Fruit fly (Drosophila melanogaster) Kc167 (cell line): ENCODE measurements around the gene CG8135.

ENCODE experiments used
- Myc ChIP-seq: fragments of >200 bp; optimal IDR thresholded peaks from 2 replicates; lab custom pipeline; 2017; ENCODE audit warnings: missing external identifiers
- ttk ChIP-seq: sonication (Bioruptor generic); optimal IDR thresholded peaks from 2 replicates; lab custom pipeline; 2017; ENCODE audit warnings: missing external identifiers

DNA sequence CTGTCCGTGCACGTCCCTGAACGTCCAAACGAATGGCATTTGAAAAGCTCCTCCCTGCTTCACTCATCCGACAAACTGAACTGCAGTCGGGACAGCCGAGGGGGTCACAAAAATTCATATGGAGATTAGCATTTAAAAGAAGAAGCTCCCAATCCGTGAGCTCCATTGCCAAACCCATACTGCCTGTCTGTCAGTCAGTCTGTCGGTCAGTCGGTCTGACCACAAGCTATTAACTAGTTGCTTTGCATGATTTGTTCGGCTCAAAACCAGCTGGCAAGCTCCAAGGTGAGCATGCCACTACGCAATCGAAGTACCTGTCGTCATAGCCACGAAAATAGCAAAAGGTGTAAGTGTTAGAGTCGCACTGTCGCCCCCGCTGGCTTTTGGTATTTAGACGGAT is 29.6 kb downstream of the CG8135 start:
- TF ChIP-seq ttk (no peak), Myc (lab: Kevin White, UChicago) (no peak)
